Worm (Caenorhabditis elegans) whole organism, mixed stage, embryonic: ENCODE results near the gene cdr-3.

Experiments
- blmp-1 ChIP-seq: fragments of 150-350 bp; optimal IDR thresholded peaks from 2 replicates; lab custom pipeline; 2014; ENCODE audit warnings: missing biosample characterization, missing genetic modification characterization
- ces-1 ChIP-seq: fragments of 150-350 bp; optimal IDR thresholded peaks from 2 replicates; lab custom pipeline; 2014; ENCODE audit warnings: missing biosample characterization, missing genetic modification reagents, missing genetic modification characterization
- drap-1 ChIP-seq: fragments of 200-800 bp; sonication (Bioruptor generic); optimal IDR thresholded peaks from 3 replicates; lab custom pipeline; 2018; ENCODE audit warnings: mild to moderate bottlenecking, missing genetic modification characterization, missing compliant biosample characterization
- lin-13 ChIP-seq: fragments of 150-350 bp; optimal IDR thresholded peaks from 2 replicates; lab custom pipeline; 2014; ENCODE audit warnings: missing biosample characterization, missing genetic modification characterization
- lin-32 ChIP-seq: fragments of 200-800 bp; sonication (Bioruptor generic); optimal IDR thresholded peaks from 2 replicates; lab custom pipeline; 2018; ENCODE audit warnings: mild to moderate bottlenecking, missing genetic modification characterization, missing compliant biosample characterization
- lsy-2 ChIP-seq: fragments of 150-350 bp; optimal IDR thresholded peaks from 2 replicates; lab custom pipeline; 2014; ENCODE audit warnings: missing biosample characterization, missing genetic modification characterization
- nhr-237 ChIP-seq: fragments of 150-350 bp; optimal IDR thresholded peaks from 2 replicates; lab custom pipeline; 2014; ENCODE audit warnings: missing biosample characterization, missing genetic modification characterization
- nhr-76 ChIP-seq: sonication (generic microtip); optimal IDR thresholded peaks from 2 replicates; lab custom pipeline; 2017; ENCODE audit warnings: missing biosample characterization, missing genetic modification characterization
- pha-4 ChIP-seq: fragments of 150-350 bp; optimal IDR thresholded peaks from 2 replicates; lab custom pipeline; 2018; ENCODE audit warnings: missing biosample characterization, missing genetic modification reagents, missing genetic modification characterization
- snpc-4 ChIP-seq: fragments of 150-350 bp; optimal IDR thresholded peaks from 2 replicates; lab custom pipeline; 2014; ENCODE audit warnings: missing biosample characterization, missing genetic modification characterization
- sptf-1 ChIP-seq: sonication (generic microtip); optimal IDR thresholded peaks from 2 replicates; lab custom pipeline; 2017; ENCODE audit warnings: mild to moderate bottlenecking, missing genetic modification characterization, moderate library complexity, missing compliant biosample characterization
- tbx-8 ChIP-seq: fragments of 200-800 bp; sonication (Bioruptor generic); optimal IDR thresholded peaks from 2 replicates; lab custom pipeline; 2018; ENCODE audit warnings: mild to moderate bottlenecking, missing genetic modification characterization, moderate library complexity, missing compliant biosample characterization
- unc-62 ChIP-seq: fragments of 150-350 bp; optimal IDR thresholded peaks from 2 replicates; lab custom pipeline; 2014; ENCODE audit warnings: missing biosample characterization, missing genetic modification reagents, missing genetic modification characterization
- ztf-11 ChIP-seq: fragments of 150-350 bp; optimal IDR thresholded peaks from 2 replicates; lab custom pipeline; 2014; ENCODE audit warnings: missing biosample characterization, missing genetic modification characterization

- TF ChIP-seq ztf-11 (tag; lab: Kevin White, UChicago), result no peak
- no peak for TF ChIP-seq lin-13 (tag; lab: Kevin White, UChicago)
- TF ChIP-seq unc-62 (GFP tag; lab: Kevin White, UChicago), result no peak
- TF ChIP-seq nhr-76 (tag; lab: Kevin White, UChicago), result no peak
- TF ChIP-seq drap-1 (GFP tag; lab: Kevin White, UChicago), result no peak
- TF ChIP-seq lin-32, result no peak
- TF ChIP-seq pha-4 (tag; lab: Kevin White, UChicago), result no peak
- TF ChIP-seq nhr-237 (tag; lab: Kevin White, UChicago), result no peak
- TF ChIP-seq blmp-1 (tag; lab: Kevin White, UChicago), result no peak
- no peak for TF ChIP-seq lsy-2 (tag; lab: Kevin White, UChicago)
- no peak for TF ChIP-seq snpc-4 (tag; lab: Kevin White, UChicago)
- no peak for TF ChIP-seq tbx-8 (GFP tag; lab: Kevin White, UChicago)
- no peak for TF ChIP-seq ces-1 (GFP tag; lab: Kevin White, UChicago)
- TF ChIP-seq sptf-1 (tag; lab: Kevin White, UChicago), result no peak
Measured at ce11 chrV:12371386-12371785, 45.8 kb downstream of the cdr-3 start, which contains the start of gene F23H12.7.
